Fruit fly (Drosophila melanogaster) whole organism, pupa: Measurements from ENCODE around the gene CG13055.

Experiments used
- CG15710 ChIP-seq: fragments of 200-800 bp; sonication (Bioruptor generic); optimal IDR thresholded peaks from 2 replicates; lab custom pipeline; 2018; ENCODE audit warnings: missing biosample characterization, mild to moderate bottlenecking, missing genetic modification characterization, moderate library complexity
- Ets98B ChIP-seq: fragments of 200-800 bp; sonication (Bioruptor generic); IDR thresholded peaks from 2 replicates; pipeline ENCODE4 v1.3.6; 2022; ENCODE audit warnings: missing biosample characterization, missing genetic modification characterization

dm6 chr3L:16289067-16289466 is 36.9 kb upstream of the CG13055 start:
- TF ChIP-seq Ets98B (GFP tag; lab: Robert Waterston, UW) (no peak), CG15710 (peak; percentile 5)
